Worm (Caenorhabditis elegans) whole organism, L4 larva: ENCODE measurements around the gene ora-1.

Experiments
- ceh-44 ChIP-seq: fragments of 200-800 bp; sonication (Bioruptor generic); IDR thresholded peaks from 2 replicates; pipeline ENCODE4 v1.3.6; 2022; ENCODE audit warnings: missing genetic modification reagents, missing genetic modification characterization, missing compliant biosample characterization
- duxl-1 ChIP-seq: sonication (generic microtip); optimal IDR thresholded peaks from 2 replicates; lab custom pipeline; 2016; ENCODE audit warnings: mild to moderate bottlenecking, missing genetic modification characterization, moderate library complexity, missing compliant biosample characterization; ENCODE audit not compliant: poor library complexity
- fkh-10 ChIP-seq: fragments of 150-350 bp; optimal IDR thresholded peaks from 2 replicates; lab custom pipeline; 2014; ENCODE audit warnings: missing biosample characterization, missing genetic modification reagents, missing genetic modification characterization
- hlh-11 ChIP-seq: fragments of 200-800 bp; sonication (Bioruptor generic); optimal IDR thresholded peaks from 2 replicates; lab custom pipeline; 2018; ENCODE audit warnings: mild to moderate bottlenecking, missing genetic modification characterization, missing compliant biosample characterization
- nhr-111 ChIP-seq: fragments of 200-800 bp; sonication (Bioruptor generic); optimal IDR thresholded peaks from 2 replicates; lab custom pipeline; 2018; ENCODE audit warnings: mild to moderate bottlenecking, missing genetic modification characterization, missing compliant biosample characterization
- nhr-237 ChIP-seq: sonication (generic microtip); optimal IDR thresholded peaks from 2 replicates; lab custom pipeline; 2017; ENCODE audit warnings: missing biosample characterization, missing genetic modification characterization
- pha-4 ChIP-seq, 2 experiments: fragments of 150-350 bp in 1 of 2; fragments of 200-800 bp in 1 of 2; sonication (Bioruptor generic) in 1 of 2; IDR thresholded peaks in 1 of 2; optimal IDR thresholded peaks in 1 of 2; 2 replicates each; pipeline versions ENCODE4 v1.3.6 to Lab custom; 2014 to 2022; ENCODE audit warnings: missing genetic modification characterization in 2 of 2, missing genetic modification reagents in 2 of 2, missing biosample characterization in 1 of 2, missing compliant biosample characterization in 1 of 2
- saeg-2 ChIP-seq: fragments of 200-800 bp; sonication (Bioruptor generic); IDR thresholded peaks from 2 replicates; pipeline ENCODE4 v1.3.6; 2022; ENCODE audit warnings: missing genetic modification reagents, missing genetic modification characterization, missing compliant biosample characterization
- skn-1 ChIP-seq: fragments of 150-350 bp; optimal IDR thresholded peaks from 2 replicates; lab custom pipeline; 2014; ENCODE audit warnings: missing biosample characterization, missing genetic modification characterization

ce11 chrIV:7976210-7976609 is 1.5 kb upstream of the ora-1 start, which contains the start of gene F57H12.6:
- TF ChIP-seq pha-4 (GFP tag; IDR thresholded peaks at IDR 0.05; lab: Robert Waterston, UW), result no peak
- no peak for TF ChIP-seq pha-4 (tag; optimal IDR thresholded peaks at IDR 0.05; lab: Kevin White, UChicago)
- no peak for TF ChIP-seq nhr-237 (tag; lab: Kevin White, UChicago)
- no peak for TF ChIP-seq skn-1
- TF ChIP-seq saeg-2, result no peak
- no peak for TF ChIP-seq ceh-44 (GFP tag; lab: Robert Waterston, UW)
- no peak for TF ChIP-seq hlh-11 (tag; lab: Kevin White, UChicago)
- TF ChIP-seq nhr-111 (GFP tag; lab: Kevin White, UChicago), result no peak
- TF ChIP-seq fkh-10 (GFP tag; lab: Kevin White, UChicago), result no peak
- TF ChIP-seq duxl-1 (tag; lab: Kevin White, UChicago), result no peak
